Fruit fly (Drosophila melanogaster): ENCODE results near the gene SNF4Agamma.

Gene SNF4Agamma

DNA sequence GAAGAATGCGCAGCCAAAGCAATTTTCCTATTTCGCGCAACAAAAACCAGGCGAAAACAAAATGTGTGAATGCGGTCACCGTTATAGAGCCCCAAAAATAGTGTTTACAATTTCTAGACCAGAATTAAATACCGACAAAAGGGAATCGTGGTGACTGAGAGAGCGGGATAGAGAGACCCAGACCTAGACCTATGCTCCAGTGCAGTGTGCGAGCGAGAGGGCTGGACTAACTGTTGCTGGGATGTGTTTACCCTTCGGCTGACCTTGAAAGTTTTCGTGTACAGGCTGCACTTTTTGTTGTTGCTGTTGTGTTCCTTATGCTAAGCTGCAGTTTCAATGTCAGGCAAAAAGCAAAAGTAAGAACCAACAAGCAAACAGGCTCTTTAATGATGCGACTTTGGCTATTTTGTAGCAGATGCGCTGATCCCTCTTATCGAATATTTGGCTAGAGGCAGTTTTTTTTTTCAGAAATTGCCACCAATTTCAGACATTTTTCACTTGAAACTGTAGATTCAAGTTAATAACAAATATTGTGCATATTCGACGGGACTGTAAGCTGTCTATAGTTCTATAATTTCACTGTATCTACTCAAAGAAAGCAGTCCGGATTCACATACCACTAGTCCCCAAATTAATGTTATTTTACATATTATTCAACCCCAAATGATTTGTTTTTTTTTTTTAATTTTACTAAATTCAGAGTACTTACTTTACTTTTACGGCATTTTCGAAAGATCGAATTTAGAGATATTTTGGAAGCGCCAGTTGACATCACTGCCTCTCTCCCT is 46.3 kb downstream of the SNF4Agamma start (continued):
- no peak for TF ChIP-seq maf-S (GFP tag; optimal IDR thresholded peaks at IDR 0.05)
- no peak for TF ChIP-seq eyg (GFP tag; optimal IDR thresholded peaks at IDR 0.05)
- peak; percentile 53 for TF ChIP-seq ERR (GFP tag; optimal IDR thresholded peaks at IDR 0.05)
- TF ChIP-seq hth (optimal IDR thresholded peaks at IDR 0.05), result no peak
- TF ChIP-seq CG17385 (GFP tag; optimal IDR thresholded peaks at IDR 0.05), result peak; percentile 23
- 0 out of 2 replicates have a peak, but pooled peaks have one; percentile 27 for TF ChIP-seq CG31441 (GFP tag; IDR thresholded peaks at IDR 0.05)
- TF ChIP-seq zen2 (GFP tag; IDR thresholded peaks at IDR 0.05; ENCODE audit: partially characterized antibody), result no peak
- TF ChIP-seq Neu2 (GFP tag; optimal IDR thresholded peaks at IDR 0.05; ENCODE audit: borderline replicate concordance), result no peak
- peak; percentile 57 for TF ChIP-seq CG12104 (GFP tag; optimal IDR thresholded peaks at IDR 0.05)
- no peak for TF ChIP-seq sug (tag; optimal IDR thresholded peaks at IDR 0.05)
- peak; percentile 54; the same call in 1 of the 3 replicates for TF ChIP-seq dysf (GFP tag; IDR thresholded peaks at IDR 0.05)
- no peak for TF ChIP-seq insv (GFP tag; optimal IDR thresholded peaks at IDR 0.05)
- TF ChIP-seq CG6813 (GFP tag; optimal IDR thresholded peaks at IDR 0.05), result no peak
- TF ChIP-seq ftz-f1 (GFP tag; optimal IDR thresholded peaks at IDR 0.05), result peak; percentile 11
- TF ChIP-seq CG34422 (GFP tag; IDR thresholded peaks at IDR 0.05), result no peak
- TF ChIP-seq Chrac-16 (GFP tag; optimal IDR thresholded peaks at IDR 0.05), result no peak
- TF ChIP-seq Hr51 (GFP tag; optimal IDR thresholded peaks at IDR 0.05), result peak in 1 of 2 experiments; percentile 51
- no peak for TF ChIP-seq CG14014 (GFP tag; IDR thresholded peaks at IDR 0.05)
- TF ChIP-seq CG13624 (GFP tag; optimal IDR thresholded peaks at IDR 0.05), result no peak
- peak; percentile 13 for TF ChIP-seq CG17829 (tag; optimal IDR thresholded peaks at IDR 0.05)
- no peak for TF ChIP-seq CG34224 (GFP tag; IDR thresholded peaks at IDR 0.05; ENCODE audit: partially characterized antibody)
- TF ChIP-seq CG18599 (GFP tag; optimal IDR thresholded peaks at IDR 0.05), result peak; percentile 29
- TF ChIP-seq wdn (GFP tag; IDR thresholded peaks at IDR 0.05), result no peak
- TF ChIP-seq CG6254 (GFP tag; optimal IDR thresholded peaks at IDR 0.05), result no peak
- peak; percentile 3 for TF ChIP-seq Hr3 (GFP tag; optimal IDR thresholded peaks at IDR 0.05)
- no peak for TF ChIP-seq da (GFP tag; optimal IDR thresholded peaks at IDR 0.05)
- TF ChIP-seq CG1647 (GFP tag; optimal IDR thresholded peaks at IDR 0.05), result no peak
- TF ChIP-seq gce (GFP tag; IDR thresholded peaks at IDR 0.05), result no peak
- TF ChIP-seq nmo (GFP tag; optimal IDR thresholded peaks at IDR 0.05), result peak; percentile 38
- TF ChIP-seq emc (GFP tag; optimal IDR thresholded peaks at IDR 0.05), result no peak
- TF ChIP-seq so (GFP tag; IDR thresholded peaks at IDR 0.05), result 0 out of 3 replicates have a peak, but pooled peaks have one; percentile 10
- TF ChIP-seq CG12659 (GFP tag; optimal IDR thresholded peaks at IDR 0.05), result peak; percentile 46
- TF ChIP-seq fd102C (GFP tag; optimal IDR thresholded peaks at IDR 0.05), result no peak
- TF ChIP-seq CG30403 (GFP tag; optimal IDR thresholded peaks at IDR 0.05), result peak; percentile 54
- no peak for TF ChIP-seq CG3995 (GFP tag; optimal IDR thresholded peaks at IDR 0.05)
- TF ChIP-seq Blimp-1 (GFP tag; optimal IDR thresholded peaks at IDR 0.05), result peak; percentile 88
- peak; percentile 76 for TF ChIP-seq sens (GFP tag)
- peak; percentile 9 to 12 for TF ChIP-seq dpn (GFP tag; optimal IDR thresholded peaks at IDR 0.05)
- peak; percentile 43 for TF ChIP-seq CG16815 (GFP tag; optimal IDR thresholded peaks at IDR 0.05)
- TF ChIP-seq Mrtf (GFP tag; IDR thresholded peaks at IDR 0.05), result 0 out of 3 replicates have a peak, but pooled peaks have one; percentile 7
- no peak for TF ChIP-seq CG14441 (GFP tag; IDR thresholded peaks at IDR 0.05)
- peak; percentile 32 for TF ChIP-seq ems (GFP tag; optimal IDR thresholded peaks at IDR 0.05)
- TF ChIP-seq CG6689 (GFP tag; IDR thresholded peaks at IDR 0.05), result peak; percentile 29; the same call in 1 of the 2 replicates
- TF ChIP-seq Atf-2 (GFP tag; optimal IDR thresholded peaks at IDR 0.05), result peak; percentile 23
- no peak for TF ChIP-seq sc (optimal IDR thresholded peaks at IDR 0.05)
- peak; percentile 1 for TF ChIP-seq sc (GFP tag; optimal IDR thresholded peaks at IDR 0.05)
- TF ChIP-seq dan (GFP tag; IDR thresholded peaks at IDR 0.05), result no peak
- peak; percentile 4 to 37 for TF ChIP-seq tll (GFP tag; optimal IDR thresholded peaks at IDR 0.05)
- no peak for TF ChIP-seq CG32532 (GFP tag; IDR thresholded peaks at IDR 0.05)
- TF ChIP-seq Tbp (GFP tag; optimal IDR thresholded peaks at IDR 0.05), result peak; percentile 89
